Fruit fly (Drosophila melanogaster) whole organism, embryonic: Measurements from ENCODE around the gene HINT1.

Experiments used
- Aef1 ChIP-seq: fragments of 200-800 bp; sonication (Bioruptor generic); IDR thresholded peaks from 3 replicates; pipeline ENCODE4 v1.3.6; 2022; ENCODE audit warnings: missing biosample characterization, missing genetic modification characterization
- CG10209 ChIP-seq: fragments of 200-800 bp; sonication (Bioruptor generic); optimal IDR thresholded peaks from 3 replicates; lab custom pipeline; 2017; ENCODE audit warnings: missing biosample characterization, mild to moderate bottlenecking, missing genetic modification characterization, missing genetic modification reagents
- CG10321 ChIP-seq: fragments of 200-800 bp; sonication (Bioruptor generic); IDR thresholded peaks from 2 replicates; pipeline ENCODE4 v1.3.6; 2022; ENCODE audit warnings: missing biosample characterization, missing genetic modification characterization
- CG11085 ChIP-seq: fragments of 200-800 bp; sonication (Bioruptor generic); IDR thresholded peaks from 2 replicates; pipeline ENCODE4 v1.3.6; 2022; ENCODE audit warnings: missing biosample characterization, missing genetic modification characterization
- CG12659 ChIP-seq: fragments of 200-800 bp; sonication (Bioruptor generic); optimal IDR thresholded peaks from 3 replicates; lab custom pipeline; 2017; ENCODE audit warnings: mild to moderate bottlenecking, missing biosample characterization, missing genetic modification reagents, missing genetic modification characterization
- CG12744 ChIP-seq: fragments of 200-800 bp; sonication (Bioruptor generic); optimal IDR thresholded peaks from 2 replicates; lab custom pipeline; 2016; ENCODE audit warnings: missing biosample characterization, missing genetic modification characterization
- CG15514 ChIP-seq: fragments of 200-800 bp; sonication (Bioruptor generic); optimal IDR thresholded peaks from 3 replicates; lab custom pipeline; 2017; ENCODE audit warnings: missing biosample characterization, missing genetic modification characterization, mild to moderate bottlenecking, moderate library complexity, missing genetic modification reagents
- CG15601 ChIP-seq: fragments of 200-800 bp; sonication (Bioruptor generic); optimal IDR thresholded peaks from 3 replicates; lab custom pipeline; 2019; ENCODE audit warnings: missing biosample characterization, mild to moderate bottlenecking, missing genetic modification characterization, moderate library complexity
- CG1603 ChIP-seq: fragments of 200-800 bp; sonication (Bioruptor generic); optimal IDR thresholded peaks from 2 replicates; lab custom pipeline; 2019; ENCODE audit warnings: missing biosample characterization, mild to moderate bottlenecking, missing genetic modification characterization, moderate library complexity
- CG17328 ChIP-seq: fragments of 200-800 bp; sonication (Bioruptor generic); IDR thresholded peaks from 2 replicates; pipeline ENCODE4 v1.3.6; 2022; ENCODE audit warnings: missing biosample characterization, missing genetic modification characterization
- CG17568 ChIP-seq: fragments of 200-800 bp; sonication (Bioruptor generic); optimal IDR thresholded peaks from 2 replicates; lab custom pipeline; 2018; ENCODE audit warnings: missing biosample characterization, mild to moderate bottlenecking, missing genetic modification characterization, moderate library complexity
- CG18476 ChIP-seq: fragments of 200-800 bp; sonication (Bioruptor generic); optimal IDR thresholded peaks from 2 replicates; lab custom pipeline; 2016; ENCODE audit warnings: missing biosample characterization, mild to moderate bottlenecking, missing genetic modification characterization
- CG18764 ChIP-seq: fragments of 200-800 bp; sonication (Bioruptor generic); optimal IDR thresholded peaks from 3 replicates; lab custom pipeline; 2016; ENCODE audit warnings: missing biosample characterization, missing genetic modification characterization
- CG31224 ChIP-seq: fragments of 200-800 bp; sonication (Bioruptor generic); IDR thresholded peaks from 2 replicates; pipeline ENCODE4 v1.3.6; 2022; ENCODE audit warnings: missing biosample characterization, missing genetic modification characterization
- CG3726 ChIP-seq: fragments of 200-800 bp; sonication (Bioruptor generic); IDR thresholded peaks from 3 replicates; pipeline ENCODE4, ENCODE4 v1.3.6; 2022; ENCODE audit warnings: missing biosample characterization, missing genetic modification characterization
- CG3838 ChIP-seq: fragments of 200-800 bp; sonication (Bioruptor generic); optimal IDR thresholded peaks from 3 replicates; lab custom pipeline; 2016; ENCODE audit warnings: missing biosample characterization, missing genetic modification characterization
- CG5953 ChIP-seq: fragments of 200-800 bp; sonication (Bioruptor generic); IDR thresholded peaks from 2 replicates; pipeline ENCODE4 v1.3.6; 2022; ENCODE audit warnings: missing biosample characterization, missing genetic modification characterization
- CG6854 ChIP-seq: fragments of 200-800 bp; sonication (Bioruptor generic); optimal IDR thresholded peaks from 3 replicates; lab custom pipeline; 2017; ENCODE audit warnings: missing biosample characterization, mild to moderate bottlenecking, missing genetic modification characterization
- CG7963 ChIP-seq: fragments of 200-800 bp; sonication (Bioruptor generic); IDR thresholded peaks from 3 replicates; pipeline ENCODE4 v1.3.6; 2022; ENCODE audit warnings: missing biosample characterization, missing genetic modification characterization; ENCODE audit not compliant: partially characterized antibody
- Chrac-16 ChIP-seq: fragments of 200-800 bp; sonication (Bioruptor generic); optimal IDR thresholded peaks from 3 replicates; lab custom pipeline; 2016; ENCODE audit warnings: missing biosample characterization, missing genetic modification characterization
- Dip3 ChIP-seq: fragments of 200-800 bp; sonication (Bioruptor generic); optimal IDR thresholded peaks from 3 replicates; lab custom pipeline; 2016; ENCODE audit warnings: missing biosample characterization, missing genetic modification characterization
- Elba2 ChIP-seq: fragments of 200-800 bp; sonication (Bioruptor generic); optimal IDR thresholded peaks from 3 replicates; lab custom pipeline; 2016; ENCODE audit warnings: missing biosample characterization, missing genetic modification characterization
- Hsf ChIP-seq: fragments of 200-800 bp; sonication (Bioruptor generic); optimal IDR thresholded peaks from 3 replicates; lab custom pipeline; 2016; ENCODE audit warnings: missing biosample characterization, missing genetic modification characterization
- MESR4 ChIP-seq: fragments of 200-800 bp; sonication (Bioruptor generic); optimal IDR thresholded peaks from 2 replicates; lab custom pipeline; 2018; ENCODE audit warnings: missing biosample characterization, mild to moderate bottlenecking, missing genetic modification characterization, moderate library complexity
- Nf-YB ChIP-seq: fragments of 200-800 bp; sonication (Bioruptor generic); optimal IDR thresholded peaks from 3 replicates; lab custom pipeline; 2019; ENCODE audit warnings: missing biosample characterization, mild to moderate bottlenecking, missing genetic modification characterization, moderate library complexity
- Six4 ChIP-seq: fragments of 200-800 bp; sonication (Bioruptor generic); optimal IDR thresholded peaks from 2 replicates; lab custom pipeline; 2016; ENCODE audit warnings: missing biosample characterization, missing genetic modification characterization
- Sox102F ChIP-seq: fragments of 200-800 bp; sonication (Bioruptor generic); optimal IDR thresholded peaks from 2 replicates; lab custom pipeline; 2018; ENCODE audit warnings: missing biosample characterization, mild to moderate bottlenecking, missing genetic modification characterization, moderate library complexity
- Sry-β ChIP-seq: fragments of 200-800 bp; sonication (Bioruptor generic); optimal IDR thresholded peaks from 2 replicates; lab custom pipeline; 2018; ENCODE audit warnings: missing biosample characterization, mild to moderate bottlenecking, missing genetic modification characterization, moderate library complexity
- ac ChIP-seq: fragments of 200-800 bp; sonication (Bioruptor generic); optimal IDR thresholded peaks from 3 replicates; lab custom pipeline; 2017; ENCODE audit warnings: missing biosample characterization, mild to moderate bottlenecking, missing genetic modification characterization
- br ChIP-seq: fragments of >200 bp; optimal IDR thresholded peaks from 2 replicates; lab custom pipeline; 2017
- chn ChIP-seq: fragments of 200-800 bp; sonication (Bioruptor generic); optimal IDR thresholded peaks from 2 replicates; lab custom pipeline; 2016; ENCODE audit warnings: missing biosample characterization, missing genetic modification characterization
- danr ChIP-seq: fragments of 200-800 bp; sonication (Bioruptor generic); IDR thresholded peaks from 2 replicates; pipeline ENCODE4 v1.3.6; 2022; ENCODE audit warnings: missing biosample characterization, missing genetic modification characterization
- dm ChIP-seq: fragments of 200-800 bp; sonication (Bioruptor generic); optimal IDR thresholded peaks from 3 replicates; lab custom pipeline; 2016; ENCODE audit warnings: missing biosample characterization, missing genetic modification characterization
- dmrt11E ChIP-seq: fragments of 200-800 bp; sonication (Bioruptor generic); optimal IDR thresholded peaks from 3 replicates; lab custom pipeline; 2018; ENCODE audit warnings: missing biosample characterization, mild to moderate bottlenecking, missing genetic modification characterization, moderate library complexity
- exex ChIP-seq: fragments of 200-800 bp; sonication (Bioruptor generic); optimal IDR thresholded peaks from 4 replicates; lab custom pipeline; 2018; ENCODE audit warnings: missing biosample characterization, mild to moderate bottlenecking, missing genetic modification characterization, moderate library complexity
- hkb ChIP-seq, 2 experiments: fragments of 200-800 bp in 1 of 2; fragments of >200 bp in 1 of 2; sonication (Bioruptor generic) in 1 of 2; IDR thresholded peaks in 1 of 2; optimal IDR thresholded peaks in 1 of 2; 2 replicates each; pipeline versions ENCODE4 v1.3.6 to Lab custom; 2017 to 2022; ENCODE audit warnings: missing biosample characterization in 1 of 2, missing genetic modification characterization in 1 of 2
- insv ChIP-seq, 2 experiments: fragments of 200-800 bp; sonication (Bioruptor generic); optimal IDR thresholded peaks; 3 replicates each; lab custom pipeline; 2016 to 2018; ENCODE audit warnings: missing biosample characterization in 2 of 2, missing genetic modification characterization in 2 of 2
- kay ChIP-seq: fragments of 200-800 bp; sonication (Bioruptor generic); optimal IDR thresholded peaks from 2 replicates; lab custom pipeline; 2016; ENCODE audit warnings: missing biosample characterization, missing genetic modification characterization
- lov ChIP-seq, 2 experiments: fragments of 200-800 bp in 1 of 2; fragments of >200 bp in 1 of 2; sonication (Bioruptor generic) in 1 of 2; IDR thresholded peaks in 1 of 2; optimal IDR thresholded peaks in 1 of 2; 2 replicates in 1 of 2; 3 replicates in 1 of 2; pipeline versions ENCODE4 v1.3.6 to Lab custom; 2017 to 2022; ENCODE audit warnings: missing biosample characterization in 1 of 2, missing genetic modification characterization in 1 of 2
- oc ChIP-seq: fragments of 200-800 bp; sonication (Bioruptor generic); optimal IDR thresholded peaks from 2 replicates; lab custom pipeline; 2018; ENCODE audit warnings: missing biosample characterization, mild to moderate bottlenecking, missing genetic modification characterization, moderate library complexity
- pan ChIP-seq, 4 experiments: fragments of >200 bp in 3 of 4; fragments of 200-800 bp in 1 of 4; sonication (Bioruptor generic) in 1 of 4; optimal IDR thresholded peaks in 3 of 4; IDR thresholded peaks in 1 of 4; 2 replicates each; pipeline versions ENCODE4 v1.3.6 to Lab custom; 2017 to 2022; ENCODE audit warnings: missing biosample characterization in 2 of 4, missing genetic modification characterization in 2 of 4, mixed read lengths in 1 of 4
- pb ChIP-seq: fragments of 200-800 bp; sonication (Bioruptor generic); optimal IDR thresholded peaks from 3 replicates; lab custom pipeline; 2016; ENCODE audit warnings: missing biosample characterization, missing genetic modification characterization
- sisA ChIP-seq: fragments of 200-800 bp; sonication (Bioruptor generic); IDR thresholded peaks from 2 replicates; pipeline ENCODE4 v1.3.6; 2022; ENCODE audit warnings: missing biosample characterization, missing genetic modification characterization
- ssp ChIP-seq: fragments of 200-800 bp; sonication (Bioruptor generic); IDR thresholded peaks from 2 replicates; pipeline ENCODE4 v1.3.6; 2022; ENCODE audit warnings: missing biosample characterization, missing genetic modification characterization
- tll ChIP-seq, 2 experiments: fragments of 200-800 bp in 1 of 2; fragments of >200 bp in 1 of 2; sonication (Bioruptor generic) in 1 of 2; optimal IDR thresholded peaks; 2 replicates each; lab custom pipeline; 2017 to 2019; ENCODE audit warnings: missing biosample characterization in 2 of 2, missing genetic modification characterization in 2 of 2, mild to moderate bottlenecking in 1 of 2, moderate library complexity in 1 of 2
- tna ChIP-seq: fragments of 200-800 bp; sonication (Bioruptor generic); IDR thresholded peaks from 2 replicates; pipeline ENCODE4 v1.3.6; 2022; ENCODE audit warnings: missing biosample characterization, missing genetic modification characterization; ENCODE audit not compliant: partially characterized antibody
- tup ChIP-seq: fragments of 200-800 bp; sonication (Bioruptor generic); optimal IDR thresholded peaks from 2 replicates; lab custom pipeline; 2016; ENCODE audit warnings: missing biosample characterization, mild to moderate bottlenecking, missing genetic modification characterization, moderate library complexity
- vnd ChIP-seq: fragments of 200-800 bp; sonication (Bioruptor generic); IDR thresholded peaks from 3 replicates; pipeline ENCODE4 v1.3.6; 2022; ENCODE audit warnings: missing biosample characterization, missing genetic modification characterization; ENCODE audit not compliant: partially characterized antibody

The HINT1 gene

dm6 chr2L:2767627-2768026, 2.3 kb upstream of the HINT1 start, which contains the start of the genes Taf10b and Taf10 (continued):
- TF ChIP-seq ssp (no peak), br (lab: Kevin White, UChicago) (no peak), CG3838 (no peak), exex (tag; lab: Kevin White, UChicago) (peak; percentile 48), lov (optimal IDR thresholded peaks at IDR 0.05; lab: Kevin White, UChicago) (no peak), lov (GFP tag; IDR thresholded peaks at IDR 0.05; lab: Robert Waterston, UW) (no peak), Elba2 (GFP tag; lab: Kevin White, UChicago) (no peak), tna (GFP tag; lab: Robert Waterston, UW) (peak; percentile 79), CG17328 (GFP tag; lab: Robert Waterston, UW) (no peak), CG3726 (GFP tag; lab: Robert Waterston, UW) (no peak), danr (GFP tag; lab: Robert Waterston, UW) (no peak), Six4 (GFP tag; lab: Kevin White, UChicago) (no peak), oc (tag; lab: Kevin White, UChicago) (no peak), Dip3 (GFP tag; lab: Kevin White, UChicago) (no peak), CG11085 (GFP tag; lab: Robert Waterston, UW) (no peak), CG1603 (tag; lab: Kevin White, UChicago) (peak; percentile 62), CG6854 (GFP tag; lab: Kevin White, UChicago) (no peak), CG10321 (GFP tag; lab: Robert Waterston, UW) (no peak), CG5953 (GFP tag; lab: Robert Waterston, UW) (no peak), Sox102F (GFP tag; lab: Kevin White, UChicago) (no peak), kay (GFP tag; lab: Kevin White, UChicago) (no peak), hkb (optimal IDR thresholded peaks at IDR 0.05; lab: Kevin White, UChicago) (no peak), hkb (GFP tag; IDR thresholded peaks at IDR 0.05; lab: Robert Waterston, UW) (no peak), CG10209 (GFP tag; lab: Kevin White, UChicago) (no peak), CG15601 (no peak), Chrac-16 (GFP tag; lab: Kevin White, UChicago) (no peak), CG12744 (no peak), Hsf (GFP tag; lab: Kevin White, UChicago) (no peak), MESR4 (peak; percentile 89), pb (GFP tag; lab: Kevin White, UChicago) (no peak), tll (GFP tag; optimal IDR thresholded peaks at IDR 0.05; lab: Kevin White, UChicago) (no peak)

dm6 chr2L:2771676-2772075, 1.7 kb downstream of the HINT1 start, which contains the start of gene CG15399:
CG15399 (minus strand) TSS chr2L:2771776.
- TF ChIP-seq CG31224 (GFP tag; lab: Robert Waterston, UW) (no peak), Nf-YB (GFP tag; lab: Kevin White, UChicago) (no peak), CG7963 (no peak), CG18764 (GFP tag; lab: Kevin White, UChicago) (no peak), pan (optimal IDR thresholded peaks at IDR 0.05; lab: Kevin White, UChicago) (no peak), pan (GFP tag; optimal IDR thresholded peaks at IDR 0.05 in 1 of 2, IDR thresholded peaks at IDR 0.05 in 1 of 2) (no peak), CG17568 (GFP tag; lab: Kevin White, UChicago) (no peak), tup (no peak), chn (GFP tag; lab: Kevin White, UChicago) (no peak)

- TF ChIP-seq CG15514 (GFP tag; lab: Kevin White, UChicago) (no peak), sisA (GFP tag; lab: Robert Waterston, UW) (no peak), ac (GFP tag; lab: Kevin White, UChicago) (no peak), CG12659 (GFP tag; lab: Kevin White, UChicago) (no peak), CG18476 (GFP tag; lab: Kevin White, UChicago) (no peak), insv (GFP tag; optimal IDR thresholded peaks at IDR 0.05; lab: Kevin White, UChicago) (no peak), Aef1 (GFP tag; lab: Robert Waterston, UW) (no peak), dm (GFP tag; lab: Kevin White, UChicago) (no peak), Sry-β (GFP tag; lab: Kevin White, UChicago) (no peak), dmrt11E (tag; lab: Kevin White, UChicago) (no peak), vnd (GFP tag; lab: Robert Waterston, UW) (0 out of 3 replicates have a peak, but pooled peaks have one; percentile 18)
These were observed 12.9 kb downstream of the HINT1 start for dm6 chr2L:2782790-2783189.
